Worm (Caenorhabditis elegans): ENCODE data around the gene ceh-100.

DNA sequence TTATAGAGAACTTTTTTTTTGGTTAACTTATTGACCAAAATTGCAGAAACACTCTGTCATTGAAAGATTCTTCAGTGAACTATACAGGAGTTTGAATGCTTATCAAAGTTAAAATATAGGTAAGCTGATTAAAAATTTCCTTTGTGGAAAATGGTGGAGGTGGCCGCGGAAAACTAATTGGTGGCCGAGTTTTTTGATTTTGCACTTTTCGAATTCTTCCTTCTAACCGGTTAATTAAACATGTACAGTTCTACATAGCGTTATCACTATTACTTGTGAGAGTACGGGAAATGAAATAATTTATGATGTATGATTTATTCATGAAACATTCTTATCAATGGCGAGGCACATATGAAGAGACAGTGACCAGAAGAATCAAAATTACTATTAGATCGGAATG, 25.7 kb downstream of the ceh-100 start, which contains the start of gene clec-8:
- TF ChIP-seq lin-15B (tag; optimal IDR thresholded peaks at IDR 0.05) (no peak), skn-1 (tag; optimal IDR thresholded peaks at IDR 0.05) (no peak), nhr-12 (tag; optimal IDR thresholded peaks at IDR 0.05) (no peak), ztf-11 (tag; optimal IDR thresholded peaks at IDR 0.05) (no peak), elt-3 (tag; optimal IDR thresholded peaks at IDR 0.05) (no peak), mdl-1 (tag; optimal IDR thresholded peaks at IDR 0.05) (no peak), nhr-11 (tag; optimal IDR thresholded peaks at IDR 0.05) (no peak), ama-1 (optimal IDR thresholded peaks at IDR 0.05) (no peak), pha-4 (tag; optimal IDR thresholded peaks at IDR 0.05) (no peak)

All from whole organism, L3 larva.